Fruit fly (Drosophila melanogaster): ENCODE measurements around the gene Mst84Dc.
A peak's percentile ranks its signal among the peaks of the same experiment; 100 is the strongest.

Gene Mst84Dc

DNA sequence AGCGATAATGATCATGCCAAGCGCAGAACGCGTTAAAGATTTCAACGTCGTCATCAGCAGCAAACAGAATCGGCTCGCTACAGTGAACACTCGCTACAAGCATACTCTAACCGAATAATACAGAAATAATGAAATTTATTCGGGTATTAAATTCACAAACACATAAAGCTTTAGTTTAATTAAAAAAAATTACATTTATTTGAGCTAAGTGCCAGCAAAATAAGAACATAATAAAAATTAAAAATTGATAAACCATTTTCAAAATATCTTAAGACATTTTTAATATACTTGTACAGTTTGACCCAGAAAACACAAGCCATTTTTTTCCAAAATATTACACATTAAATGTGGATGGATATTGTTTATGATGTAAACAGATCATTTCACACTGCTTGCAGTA is 38.3 kb downstream of the Mst84Dc start:
- TF ChIP-seq CG7045 (GFP tag; optimal IDR thresholded peaks at IDR 0.05) (no peak), CG11617 (GFP tag; optimal IDR thresholded peaks at IDR 0.05) (no peak)

DNA sequence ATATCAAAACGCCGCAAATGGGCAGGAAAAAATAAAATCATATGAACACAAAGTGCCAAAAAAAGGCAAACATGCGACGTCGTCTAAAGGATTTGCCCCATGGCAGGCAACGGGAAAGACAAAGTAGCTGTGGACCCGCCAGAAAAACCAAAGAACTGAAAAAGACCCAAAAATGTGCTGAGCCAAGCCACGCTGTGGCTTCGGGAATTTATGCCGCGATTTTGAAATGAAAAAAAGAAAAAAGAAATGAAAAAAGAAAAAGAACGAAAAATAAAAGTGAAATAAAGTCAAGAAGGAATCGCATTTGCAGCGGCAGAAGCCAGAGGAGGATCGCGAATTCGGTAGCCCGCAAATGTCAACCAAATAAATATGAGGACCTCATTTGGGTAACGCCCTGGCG is 41.9 kb downstream of the Mst84Dc start:
- TF ChIP-seq cnc (optimal IDR thresholded peaks at IDR 0.05) (no peak), CG7045 (GFP tag; optimal IDR thresholded peaks at IDR 0.05) (no peak)

DNA sequence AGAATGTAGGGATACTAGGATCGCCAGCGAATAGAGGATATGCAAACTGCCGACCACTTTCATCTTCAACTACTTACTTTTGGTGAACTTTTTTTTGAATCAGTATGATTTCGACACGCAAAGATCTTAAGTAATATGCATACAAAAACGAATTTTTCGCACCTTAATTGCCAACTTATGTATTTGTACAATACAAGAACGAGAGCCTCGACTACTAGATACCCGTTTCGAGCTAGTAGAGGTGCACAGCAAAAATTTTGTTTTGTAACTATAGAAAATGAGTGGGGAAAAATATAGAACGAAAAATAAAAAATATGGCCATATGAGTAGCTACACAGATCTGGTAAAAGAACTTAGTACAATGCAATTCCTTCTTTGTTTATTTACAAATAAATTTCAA is 47.4 kb downstream of the Mst84Dc start, which contains the start of gene CG10029:
CG10029 (minus strand) TSS at position 101 of the 400 bp plus-strand sequence.
- TF ChIP-seq pad (GFP tag; optimal IDR thresholded peaks at IDR 0.05) (no peak), ovo (GFP tag; optimal IDR thresholded peaks at IDR 0.05) (no peak), tj (GFP tag; optimal IDR thresholded peaks at IDR 0.05) (no peak), CG1620 (GFP tag; optimal IDR thresholded peaks at IDR 0.05) (no peak), kay (GFP tag; ENCODE audit: borderline replicate concordance) (peak; percentile 26), CG12768 (GFP tag; optimal IDR thresholded peaks at IDR 0.05) (no peak)
